Fruit fly (Drosophila melanogaster) whole organism, prepupa: ENCODE measurements around the gene pad.

ENCODE experiments used
- Blimp-1 ChIP-seq: fragments of 200-800 bp; sonication (Bioruptor generic); optimal IDR thresholded peaks from 3 replicates; lab custom pipeline; 2017; ENCODE audit warnings: missing biosample characterization, missing genetic modification characterization, mild to moderate bottlenecking, moderate library complexity, missing genetic modification reagents
- CG11294 ChIP-seq: fragments of 200-800 bp; sonication (Bioruptor generic); IDR thresholded peaks from 2 replicates; pipeline ENCODE4 v1.3.6; 2022; ENCODE audit warnings: missing biosample characterization, missing genetic modification characterization
- CG11762 ChIP-seq: fragments of 200-800 bp; sonication (Bioruptor generic); optimal IDR thresholded peaks from 3 replicates; lab custom pipeline; 2016; ENCODE audit warnings: missing biosample characterization, missing genetic modification characterization; ENCODE audit not compliant: insufficient read depth
- CG15336 ChIP-seq: fragments of 200-800 bp; sonication (Bioruptor generic); IDR thresholded peaks from 2 replicates; pipeline ENCODE4 v1.3.6; 2022; ENCODE audit warnings: missing biosample characterization, missing genetic modification characterization
- CG1621 ChIP-seq: fragments of 200-800 bp; sonication (Bioruptor generic); optimal IDR thresholded peaks from 3 replicates; lab custom pipeline; 2018; ENCODE audit warnings: missing biosample characterization, mild to moderate bottlenecking, missing genetic modification characterization
- CG3032 ChIP-seq: fragments of 200-800 bp; optimal IDR thresholded peaks from 2 replicates; lab custom pipeline; 2019; ENCODE audit warnings: missing biosample characterization, mild to moderate bottlenecking, missing genetic modification characterization, moderate library complexity
- CG31627 ChIP-seq: fragments of 200-800 bp; sonication (Bioruptor generic); optimal IDR thresholded peaks from 3 replicates; lab custom pipeline; 2016; ENCODE audit warnings: missing biosample characterization, missing genetic modification characterization
- CG32006 ChIP-seq: fragments of 200-800 bp; sonication (Bioruptor generic); optimal IDR thresholded peaks from 3 replicates; lab custom pipeline; 2017; ENCODE audit warnings: missing biosample characterization, mild to moderate bottlenecking, missing genetic modification characterization
- CG34406 ChIP-seq: fragments of 200-800 bp; sonication (Bioruptor generic); optimal IDR thresholded peaks from 3 replicates; lab custom pipeline; 2016; ENCODE audit warnings: missing biosample characterization, missing genetic modification characterization
- CG3919 ChIP-seq: fragments of 200-800 bp; sonication (Bioruptor generic); optimal IDR thresholded peaks from 3 replicates; lab custom pipeline; 2016; ENCODE audit warnings: missing biosample characterization, missing genetic modification characterization
- CG4318 ChIP-seq: fragments of 200-800 bp; sonication (Bioruptor generic); optimal IDR thresholded peaks from 3 replicates; lab custom pipeline; 2017; ENCODE audit warnings: missing biosample characterization, mild to moderate bottlenecking, missing genetic modification characterization
- CG6163 ChIP-seq: fragments of 200-800 bp; sonication (Bioruptor generic); IDR thresholded peaks from 3 replicates; pipeline ENCODE4 v1.3.6; 2022; ENCODE audit warnings: missing biosample characterization, missing genetic modification characterization
- CG6276 ChIP-seq: fragments of 200-800 bp; sonication (Bioruptor generic); optimal IDR thresholded peaks from 2 replicates; lab custom pipeline; 2017; ENCODE audit warnings: missing biosample characterization, mild to moderate bottlenecking, missing genetic modification characterization
- CG6792 ChIP-seq: fragments of 200-800 bp; sonication (Bioruptor generic); optimal IDR thresholded peaks from 3 replicates; lab custom pipeline; 2016; ENCODE audit warnings: missing biosample characterization, missing genetic modification characterization
- CG6808 ChIP-seq: fragments of 200-800 bp; sonication (Bioruptor generic); optimal IDR thresholded peaks from 3 replicates; lab custom pipeline; 2017; ENCODE audit warnings: missing biosample characterization, missing genetic modification characterization, mild to moderate bottlenecking, moderate library complexity, missing genetic modification reagents
- CG6854 ChIP-seq: fragments of 200-800 bp; sonication (Bioruptor generic); optimal IDR thresholded peaks from 2 replicates; lab custom pipeline; 2017; ENCODE audit warnings: missing biosample characterization, mild to moderate bottlenecking, missing genetic modification characterization
- CG7368 ChIP-seq: fragments of 200-800 bp; sonication (Bioruptor generic); optimal IDR thresholded peaks from 3 replicates; lab custom pipeline; 2016; ENCODE audit warnings: missing biosample characterization, missing genetic modification characterization
- CG8119 ChIP-seq: fragments of 200-800 bp; sonication (Bioruptor generic); IDR thresholded peaks from 3 replicates; pipeline ENCODE4 v1.3.6; 2022; ENCODE audit warnings: missing biosample characterization, missing genetic modification characterization
- CG8319 ChIP-seq: fragments of 200-800 bp; sonication (Bioruptor generic); optimal IDR thresholded peaks from 3 replicates; lab custom pipeline; 2016; ENCODE audit warnings: missing biosample characterization, missing genetic modification characterization
- CG8632 ChIP-seq: fragments of 200-800 bp; sonication (Bioruptor generic); optimal IDR thresholded peaks from 3 replicates; lab custom pipeline; 2016; ENCODE audit warnings: missing biosample characterization, missing genetic modification characterization
- CG9139 ChIP-seq: fragments of 200-800 bp; sonication (Bioruptor generic); optimal IDR thresholded peaks from 3 replicates; lab custom pipeline; 2017; ENCODE audit warnings: missing biosample characterization, mild to moderate bottlenecking, missing genetic modification characterization
- Eip75B ChIP-seq: fragments of 200-800 bp; sonication (Bioruptor generic); optimal IDR thresholded peaks from 3 replicates; lab custom pipeline; 2016; ENCODE audit warnings: missing biosample characterization, missing genetic modification characterization
- Eip93F ChIP-seq: fragments of 200-800 bp; sonication (Bioruptor generic); optimal IDR thresholded peaks from 2 replicates; lab custom pipeline; 2016; ENCODE audit warnings: missing biosample characterization, mild to moderate bottlenecking, missing genetic modification characterization
- Ets21C ChIP-seq: fragments of 200-800 bp; sonication (Bioruptor generic); optimal IDR thresholded peaks from 3 replicates; lab custom pipeline; 2016; ENCODE audit warnings: missing biosample characterization, missing genetic modification characterization
- Ets96B ChIP-seq: fragments of 200-800 bp; optimal IDR thresholded peaks from 2 replicates; lab custom pipeline; 2019; ENCODE audit warnings: missing biosample characterization, mild to moderate bottlenecking, missing genetic modification characterization, moderate library complexity
- Gug ChIP-seq: fragments of 200-800 bp; sonication (Bioruptor generic); IDR thresholded peaks from 2 replicates; pipeline ENCODE4 v1.3.6; 2022; ENCODE audit warnings: missing biosample characterization, missing genetic modification characterization
- Hr38 ChIP-seq: sonication (Bioruptor generic); optimal IDR thresholded peaks from 2 replicates; lab custom pipeline; 2016; ENCODE audit warnings: missing biosample characterization, missing genetic modification characterization
- Hr39 ChIP-seq: fragments of 200-800 bp; sonication (Bioruptor generic); optimal IDR thresholded peaks from 2 replicates; lab custom pipeline; 2016; ENCODE audit warnings: missing biosample characterization, missing genetic modification characterization
- Hr4 ChIP-seq: fragments of 200-800 bp; sonication (Bioruptor generic); optimal IDR thresholded peaks from 3 replicates; lab custom pipeline; 2016; ENCODE audit warnings: missing biosample characterization, missing genetic modification characterization
- Lpt ChIP-seq: fragments of 200-800 bp; sonication (Bioruptor generic); optimal IDR thresholded peaks from 3 replicates; lab custom pipeline; 2016; ENCODE audit warnings: missing biosample characterization, missing genetic modification characterization
- Met ChIP-seq: fragments of 200-800 bp; sonication (Bioruptor generic); optimal IDR thresholded peaks from 3 replicates; lab custom pipeline; 2016; ENCODE audit warnings: missing biosample characterization, missing genetic modification characterization
- OdsH ChIP-seq: fragments of 200-800 bp; sonication (Bioruptor generic); optimal IDR thresholded peaks from 3 replicates; lab custom pipeline; 2016; ENCODE audit warnings: missing biosample characterization, missing genetic modification characterization
- Smox ChIP-seq: fragments of 200-800 bp; sonication (Bioruptor generic); optimal IDR thresholded peaks from 3 replicates; lab custom pipeline; 2016; ENCODE audit warnings: missing biosample characterization, missing genetic modification characterization
- Sox102F ChIP-seq: fragments of 200-800 bp; sonication (Bioruptor generic); optimal IDR thresholded peaks from 2 replicates; lab custom pipeline; 2016; ENCODE audit warnings: missing biosample characterization, mild to moderate bottlenecking, missing genetic modification characterization
- Sox14 ChIP-seq: fragments of 200-800 bp; sonication (Bioruptor generic); optimal IDR thresholded peaks from 3 replicates; lab custom pipeline; 2016; ENCODE audit warnings: missing biosample characterization, missing genetic modification characterization
- Sox15 ChIP-seq: fragments of 200-800 bp; sonication (Bioruptor generic); optimal IDR thresholded peaks from 3 replicates; lab custom pipeline; 2016; ENCODE audit warnings: missing biosample characterization, missing genetic modification characterization
- achi ChIP-seq: fragments of 200-800 bp; sonication (Bioruptor generic); optimal IDR thresholded peaks from 3 replicates; lab custom pipeline; 2016; ENCODE audit warnings: missing biosample characterization, missing genetic modification characterization
- cyc ChIP-seq: fragments of 200-800 bp; sonication (Bioruptor generic); optimal IDR thresholded peaks from 3 replicates; lab custom pipeline; 2016; ENCODE audit warnings: missing biosample characterization, missing genetic modification characterization
- dac ChIP-seq: fragments of 200-800 bp; sonication (Bioruptor generic); optimal IDR thresholded peaks from 2 replicates; lab custom pipeline; 2017; ENCODE audit warnings: missing biosample characterization, mild to moderate bottlenecking, missing genetic modification characterization
- dsx ChIP-seq: fragments of 200-800 bp; optimal IDR thresholded peaks from 3 replicates; lab custom pipeline; 2019; ENCODE audit warnings: missing biosample characterization, mild to moderate bottlenecking, missing genetic modification characterization, moderate library complexity; ENCODE audit not compliant: poor library complexity, severe bottlenecking
- eg ChIP-seq: fragments of 200-800 bp; sonication (Bioruptor generic); IDR thresholded peaks from 3 replicates; pipeline ENCODE4 v1.3.6; 2022; ENCODE audit warnings: missing biosample characterization, missing genetic modification characterization
- esn ChIP-seq: fragments of 200-800 bp; sonication (Bioruptor generic); optimal IDR thresholded peaks from 2 replicates; lab custom pipeline; 2016; ENCODE audit warnings: missing biosample characterization, mild to moderate bottlenecking, missing genetic modification characterization, moderate library complexity
- fd59A ChIP-seq: fragments of 200-800 bp; sonication (Bioruptor generic); optimal IDR thresholded peaks from 2 replicates; lab custom pipeline; 2017; ENCODE audit warnings: missing biosample characterization, mild to moderate bottlenecking, missing genetic modification characterization, missing genetic modification reagents
- fd85E ChIP-seq: fragments of 200-800 bp; sonication (Bioruptor generic); optimal IDR thresholded peaks from 3 replicates; lab custom pipeline; 2016; ENCODE audit warnings: missing biosample characterization, missing genetic modification characterization
- fkh ChIP-seq: fragments of 200-800 bp; sonication (Bioruptor generic); optimal IDR thresholded peaks from 3 replicates; lab custom pipeline; 2017; ENCODE audit warnings: missing biosample characterization, mild to moderate bottlenecking, missing genetic modification characterization, moderate library complexity
- lz ChIP-seq: fragments of 200-800 bp; sonication (Bioruptor generic); optimal IDR thresholded peaks from 3 replicates; lab custom pipeline; 2016; ENCODE audit warnings: missing biosample characterization, missing genetic modification characterization
- net ChIP-seq: fragments of 200-800 bp; sonication (Bioruptor generic); optimal IDR thresholded peaks from 3 replicates; lab custom pipeline; 2016; ENCODE audit warnings: missing biosample characterization, missing genetic modification characterization
- pdm3 ChIP-seq: fragments of 200-800 bp; sonication (Bioruptor generic); optimal IDR thresholded peaks from 3 replicates; lab custom pipeline; 2016; ENCODE audit warnings: missing biosample characterization, missing genetic modification characterization
- salr ChIP-seq, 2 experiments: fragments of 200-800 bp; sonication (Bioruptor generic); optimal IDR thresholded peaks; 3 replicates each; lab custom pipeline; 2016 to 2018; ENCODE audit warnings: missing biosample characterization in 2 of 2, missing genetic modification characterization in 2 of 2, mild to moderate bottlenecking in 1 of 2
- svp ChIP-seq: fragments of 200-800 bp; sonication (Bioruptor generic); peaks from one replicate; lab custom pipeline; 2016; ENCODE audit warnings: missing biosample characterization, missing genetic modification characterization
- topi ChIP-seq: fragments of 200-800 bp; sonication (Bioruptor generic); optimal IDR thresholded peaks from 3 replicates; lab custom pipeline; 2016; ENCODE audit warnings: missing biosample characterization, missing genetic modification characterization
- vri ChIP-seq: fragments of 200-800 bp; sonication (Bioruptor generic); optimal IDR thresholded peaks from 3 replicates; lab custom pipeline; 2016; ENCODE audit warnings: missing biosample characterization, mild to moderate bottlenecking, missing genetic modification characterization

pad gene

DNA sequence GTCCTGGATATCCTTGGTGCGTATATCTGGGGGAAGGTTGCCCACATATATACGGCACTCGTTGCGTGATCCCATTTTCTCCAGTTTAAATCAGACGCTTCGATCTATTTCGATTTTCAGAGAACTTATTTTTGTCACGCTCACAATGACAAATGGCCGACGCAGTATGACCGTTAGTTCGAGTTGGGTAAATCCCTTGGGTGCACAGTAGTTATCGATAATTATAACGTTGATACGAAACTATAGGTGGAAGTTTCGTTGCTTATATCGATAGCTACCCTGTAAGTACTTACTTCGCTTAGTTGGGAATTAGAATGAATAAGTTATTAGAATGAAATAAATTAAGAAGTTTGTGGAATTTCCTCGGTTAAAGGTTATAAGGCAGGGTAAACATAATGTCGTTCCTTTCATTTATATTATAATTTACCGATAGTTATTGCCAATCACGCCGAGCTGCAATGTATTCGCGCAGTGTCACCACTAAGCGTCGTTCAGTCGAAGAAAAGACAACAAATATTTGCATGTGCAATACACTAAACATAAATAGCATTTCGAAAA, at the start of gene pad, which contains the start of gene SF2:
Gene pad (plus strand): TSS at position 502 of the 558 bp plus-strand sequence.
Gene SF2 (minus strand): TSS at position 172 of the 558 bp plus-strand sequence.
- TF ChIP-seq fkh (GFP tag; lab: Kevin White, UChicago) (peak; percentile 95), topi (peak; percentile 73), CG7368 (peak; percentile 51), CG8319 (peak; percentile 56), Hr4 (GFP tag; lab: Kevin White, UChicago) (peak; percentile 81), Met (GFP tag; lab: Kevin White, UChicago) (no peak), CG8119 (GFP tag; lab: Robert Waterston, UW) (peak; percentile 48; the same call in 2 of the 3 replicates), Smox (GFP tag; lab: Kevin White, UChicago) (no peak), lz (peak; percentile 86), dac (GFP tag; lab: Kevin White, UChicago) (no peak), CG6808 (GFP tag; lab: Kevin White, UChicago) (peak; percentile 70), pdm3 (no peak), CG31627 (peak; percentile 86), Sox14 (peak; percentile 84), svp (GFP tag; lab: Kevin White, UChicago) (no peak), Gug (GFP tag; lab: Robert Waterston, UW) (peak; percentile 23; the same call in 1 of the 2 replicates), CG34406 (GFP tag; lab: Kevin White, UChicago) (peak; percentile 60), eg (peak; percentile 55; the same call in 2 of the 3 replicates), fd85E (GFP tag; lab: Kevin White, UChicago) (no peak), dsx (peak; percentile 79), Sox15 (GFP tag; lab: Kevin White, UChicago) (peak; percentile 69), salr (GFP tag; optimal IDR thresholded peaks at IDR 0.05; lab: Kevin White, UChicago) (peak in 1 of 2 experiments; percentile 4), Eip75B (GFP tag; lab: Kevin White, UChicago) (peak; percentile 82), CG9139 (peak; percentile 33), Ets96B (tag; lab: Kevin White, UChicago) (peak; percentile 59), Ets21C (GFP tag; lab: Kevin White, UChicago) (peak; percentile 80), esn (peak; percentile 87), OdsH (GFP tag; lab: Kevin White, UChicago) (peak; percentile 78), CG4318 (GFP tag; lab: Kevin White, UChicago) (no peak), Blimp-1 (GFP tag; lab: Kevin White, UChicago) (no peak), Sox102F (GFP tag; lab: Kevin White, UChicago) (no peak), CG11762 (GFP tag; lab: Kevin White, UChicago) (peak; percentile 60), Hr38 (GFP tag; lab: Kevin White, UChicago) (no peak), CG6163 (GFP tag; lab: Robert Waterston, UW) (peak; percentile 37; the same call in 1 of the 3 replicates), CG6792 (GFP tag; lab: Kevin White, UChicago) (peak; percentile 54), net (GFP tag; lab: Kevin White, UChicago) (peak; percentile 31), cyc (GFP tag; lab: Kevin White, UChicago) (peak; percentile 78), CG1621 (peak; percentile 26), Hr39 (GFP tag; lab: Kevin White, UChicago) (peak; percentile 85), CG11294 (GFP tag; lab: Robert Waterston, UW) (no peak; the same call in 1 of the 2 replicates), vri (peak; percentile 64), achi (GFP tag; lab: Kevin White, UChicago) (no peak), CG15336 (no peak), CG32006 (no peak), CG6854 (GFP tag; lab: Kevin White, UChicago) (peak; percentile 48), Lpt (peak; percentile 24), CG3032 (peak; percentile 76), Eip93F (peak; percentile 67), CG6276 (GFP tag; lab: Kevin White, UChicago) (no peak), CG8632 (GFP tag; lab: Kevin White, UChicago) (peak; percentile 68), CG3919 (peak; percentile 76), fd59A (peak; percentile 14)
